Fruit fly (Drosophila melanogaster): ENCODE measurements around the gene SuUR.

- TF ChIP-seq CG8632 (GFP tag; optimal IDR thresholded peaks at IDR 0.05): no peak
- no peak for TF ChIP-seq spab (GFP tag; optimal IDR thresholded peaks at IDR 0.05)
- TF ChIP-seq Ets96B (tag; optimal IDR thresholded peaks at IDR 0.05): no peak
- no peak for TF ChIP-seq CG16779 (tag; optimal IDR thresholded peaks at IDR 0.05)
- no peak for TF ChIP-seq Met (GFP tag; optimal IDR thresholded peaks at IDR 0.05)
- no peak for TF ChIP-seq CG32006 (GFP tag; optimal IDR thresholded peaks at IDR 0.05)
- no peak for TF ChIP-seq Gug (GFP tag; IDR thresholded peaks at IDR 0.05)
- no peak for TF ChIP-seq CG31627 (GFP tag; optimal IDR thresholded peaks at IDR 0.05)
- no peak for TF ChIP-seq net (GFP tag; optimal IDR thresholded peaks at IDR 0.05)
- TF ChIP-seq CG8119 (GFP tag; IDR thresholded peaks at IDR 0.05): no peak
These were observed 43.1 kb downstream of the SuUR start, which contains the start of gene CG12522 for dm6 chr3L:11107935-11108334.

Measured in whole organism, prepupa.